Fruit fly (Drosophila melanogaster): Measurements from ENCODE around the gene CG7920.

CG7920 gene

dm6 chr3R:30021559-30022451 lies 6.7 kb upstream of the CG7920 start, which contains the start of gene Mgat2 (continued):
- TF ChIP-seq nom (GFP tag; optimal IDR thresholded peaks at IDR 0.05) (peak; percentile 65), CG17186 (GFP tag; optimal IDR thresholded peaks at IDR 0.05) (peak; percentile 24), lbe (GFP tag; optimal IDR thresholded peaks at IDR 0.05) (peak; percentile 34), CG10274 (GFP tag; optimal IDR thresholded peaks at IDR 0.05) (no peak), dpn (GFP tag; optimal IDR thresholded peaks at IDR 0.05) (no peak), CG33213 (GFP tag; optimal IDR thresholded peaks at IDR 0.05) (peak; percentile 5), chn (GFP tag; optimal IDR thresholded peaks at IDR 0.05) (peak; percentile 34), Pdp1 (GFP tag; optimal IDR thresholded peaks at IDR 0.05) (peak in 1 of 2 experiments; percentile 18), otp (GFP tag; IDR thresholded peaks at IDR 0.05) (no peak), mirr (GFP tag; optimal IDR thresholded peaks at IDR 0.05) (peak; percentile 74), exex (tag; optimal IDR thresholded peaks at IDR 0.05) (no peak), en (GFP tag; optimal IDR thresholded peaks at IDR 0.05) (no peak), Dbx (GFP tag; IDR thresholded peaks at IDR 0.05) (0 out of 3 replicates have a peak, but pooled peaks have one; percentile 16), grau (tag; optimal IDR thresholded peaks at IDR 0.05) (peak; percentile 28), E2f1 (GFP tag; IDR thresholded peaks at IDR 0.05) (peak; percentile 49; the same call in 1 of the 2 replicates), hth (optimal IDR thresholded peaks at IDR 0.05) (no peak), CG8089 (GFP tag; optimal IDR thresholded peaks at IDR 0.05) (no peak), zf30C (GFP tag; optimal IDR thresholded peaks at IDR 0.05) (no peak), so (GFP tag; IDR thresholded peaks at IDR 0.05) (peak; percentile 34; the same call in 2 of the 3 replicates), sd (tag; optimal IDR thresholded peaks at IDR 0.05) (peak; percentile 82), fd64A (GFP tag; optimal IDR thresholded peaks at IDR 0.05) (peak; percentile 67), sr (GFP tag; IDR thresholded peaks at IDR 0.05) (0 out of 3 replicates have a peak, but pooled peaks have one; percentile 35), Opbp (GFP tag; IDR thresholded peaks at IDR 0.05; ENCODE audit: partially characterized antibody) (peak; percentile 81), ken (GFP tag; IDR thresholded peaks at IDR 0.05) (no peak), nerfin-2 (GFP tag; IDR thresholded peaks at IDR 0.05; ENCODE audit: partially characterized antibody) (peak; percentile 72), Adf1 (GFP tag; IDR thresholded peaks at IDR 0.05) (peak; percentile 61; the same call in 1 of the 2 replicates), sens (GFP tag) (peak; percentile 65), da (GFP tag; optimal IDR thresholded peaks at IDR 0.05) (peak; percentile 23), CG34422 (GFP tag; IDR thresholded peaks at IDR 0.05) (peak; percentile 79; the same call in 1 of the 3 replicates), Stat92E (GFP tag; optimal IDR thresholded peaks at IDR 0.05) (peak in 1 of 3 experiments; percentile 88), knrl (GFP tag; IDR thresholded peaks at IDR 0.05; ENCODE audit: partially characterized antibody) (peak; percentile 81; the same call in 2 of the 3 replicates), CG13287 (GFP tag; IDR thresholded peaks at IDR 0.05; ENCODE audit: partially characterized antibody) (peak; percentile 93), CG12391 (tag; optimal IDR thresholded peaks at IDR 0.05) (peak; percentile 6), rib (GFP tag; IDR thresholded peaks at IDR 0.05) (peak; percentile 62; the same call in 1 of the 2 replicates), CG3838 (GFP tag; optimal IDR thresholded peaks at IDR 0.05) (no peak), eyg (GFP tag; optimal IDR thresholded peaks at IDR 0.05) (peak; percentile 35), Ets65A (GFP tag) (peak; percentile 87), CG34224 (GFP tag; IDR thresholded peaks at IDR 0.05; ENCODE audit: partially characterized antibody) (peak; percentile 97), CG11456 (GFP tag; IDR thresholded peaks at IDR 0.05) (no peak), CG17829 (tag; optimal IDR thresholded peaks at IDR 0.05) (peak; percentile 71), lab (GFP tag; optimal IDR thresholded peaks at IDR 0.05) (peak; percentile 56), Med (GFP tag) (peak; percentile 89), Side (GFP tag; optimal IDR thresholded peaks at IDR 0.05) (peak; percentile 63), CG7372 (GFP tag; IDR thresholded peaks at IDR 0.05) (no peak), Dek (tag; optimal IDR thresholded peaks at IDR 0.05) (peak; percentile 43), Dp (GFP tag; optimal IDR thresholded peaks at IDR 0.05) (peak; percentile 79), kni (GFP tag; optimal IDR thresholded peaks at IDR 0.05) (peak; percentile 90), z (GFP tag; IDR thresholded peaks at IDR 0.05) (peak; percentile 93)
